Fruit fly (Drosophila melanogaster) whole organism, embryonic: ENCODE measurements around the gene tbc.

ENCODE experiments used
- Ada2b ChIP-seq: fragments of 200-800 bp; sonication (Bioruptor generic); IDR thresholded peaks from 2 replicates; pipeline ENCODE4 v1.3.6; 2022; ENCODE audit warnings: missing biosample characterization, missing genetic modification characterization
- Asciz ChIP-seq: fragments of 200-800 bp; sonication (Bioruptor generic); optimal IDR thresholded peaks from 2 replicates; lab custom pipeline; 2017; ENCODE audit warnings: missing biosample characterization, mild to moderate bottlenecking, missing genetic modification characterization, missing genetic modification reagents
- B-H1 ChIP-seq: fragments of 200-800 bp; sonication (Bioruptor generic); IDR thresholded peaks from 3 replicates; pipeline ENCODE4 v1.3.6; 2022; ENCODE audit warnings: missing biosample characterization, missing genetic modification characterization
- BEAF-32 ChIP-seq: fragments of 200-800 bp; sonication (Bioruptor generic); optimal IDR thresholded peaks from 3 replicates; lab custom pipeline; 2017; ENCODE audit warnings: missing biosample characterization, missing genetic modification characterization, mild to moderate bottlenecking, moderate library complexity, missing genetic modification reagents
- CG10366 ChIP-seq: fragments of 200-800 bp; sonication (Bioruptor generic); IDR thresholded peaks from 2 replicates; pipeline ENCODE4 v1.3.6; 2022; ENCODE audit warnings: missing biosample characterization, missing genetic modification characterization
- CG11696 ChIP-seq: fragments of 200-800 bp; sonication (Bioruptor generic); IDR thresholded peaks from 2 replicates; pipeline ENCODE4 v1.3.6; 2022; ENCODE audit warnings: missing biosample characterization, missing genetic modification characterization
- CG12236 ChIP-seq: fragments of 200-800 bp; sonication (Bioruptor generic); optimal IDR thresholded peaks from 2 replicates; lab custom pipeline; 2016; ENCODE audit warnings: missing biosample characterization, missing genetic modification characterization
- CG1233 ChIP-seq: fragments of 200-800 bp; sonication (Bioruptor generic); optimal IDR thresholded peaks from 4 replicates; lab custom pipeline; 2018; ENCODE audit warnings: missing biosample characterization, mild to moderate bottlenecking, missing genetic modification characterization
- CG12391 ChIP-seq: fragments of 200-800 bp; sonication (Bioruptor generic); optimal IDR thresholded peaks from 3 replicates; lab custom pipeline; 2018; ENCODE audit warnings: missing biosample characterization, mild to moderate bottlenecking, missing genetic modification characterization, moderate library complexity
- CG13296 ChIP-seq: fragments of 200-800 bp; sonication (Bioruptor generic); optimal IDR thresholded peaks from 3 replicates; lab custom pipeline; 2018; ENCODE audit warnings: missing biosample characterization, mild to moderate bottlenecking, missing genetic modification characterization
- CG13424 ChIP-seq: fragments of 200-800 bp; sonication (Bioruptor generic); optimal IDR thresholded peaks from 2 replicates; lab custom pipeline; 2019; ENCODE audit warnings: missing biosample characterization, mild to moderate bottlenecking, missing genetic modification characterization, moderate library complexity
- CG14965 ChIP-seq: fragments of 200-800 bp; sonication (Bioruptor generic); optimal IDR thresholded peaks from 2 replicates; lab custom pipeline; 2016; ENCODE audit warnings: missing biosample characterization, missing genetic modification characterization, borderline replicate concordance
- CG15514 ChIP-seq: fragments of 200-800 bp; sonication (Bioruptor generic); optimal IDR thresholded peaks from 3 replicates; lab custom pipeline; 2017; ENCODE audit warnings: missing biosample characterization, missing genetic modification characterization, mild to moderate bottlenecking, moderate library complexity, missing genetic modification reagents
- CG1602 ChIP-seq: fragments of 200-800 bp; sonication (Bioruptor generic); optimal IDR thresholded peaks from 3 replicates; lab custom pipeline; 2016; ENCODE audit warnings: missing biosample characterization, missing genetic modification characterization
- CG1603 ChIP-seq: fragments of 200-800 bp; sonication (Bioruptor generic); optimal IDR thresholded peaks from 2 replicates; lab custom pipeline; 2019; ENCODE audit warnings: missing biosample characterization, mild to moderate bottlenecking, missing genetic modification characterization, moderate library complexity
- CG16863 ChIP-seq: fragments of 200-800 bp; sonication (Bioruptor generic); optimal IDR thresholded peaks from 3 replicates; lab custom pipeline; 2016; ENCODE audit warnings: missing biosample characterization, missing genetic modification characterization
- CG2116 ChIP-seq: fragments of 200-800 bp; sonication (Bioruptor generic); optimal IDR thresholded peaks from 3 replicates; lab custom pipeline; 2018; ENCODE audit warnings: missing biosample characterization, mild to moderate bottlenecking, missing genetic modification characterization
- CG2875 ChIP-seq: fragments of 200-800 bp; sonication (Bioruptor generic); optimal IDR thresholded peaks from 2 replicates; lab custom pipeline; 2017; ENCODE audit warnings: missing biosample characterization, mild to moderate bottlenecking, missing genetic modification characterization, missing genetic modification reagents
- CG31441 ChIP-seq: fragments of 200-800 bp; sonication (Bioruptor generic); IDR thresholded peaks from 2 replicates; pipeline ENCODE4 v1.3.6; 2022; ENCODE audit warnings: missing biosample characterization, missing genetic modification characterization
- CG5180 ChIP-seq: fragments of 200-800 bp; sonication (Bioruptor generic); optimal IDR thresholded peaks from 3 replicates; lab custom pipeline; 2017; ENCODE audit warnings: missing biosample characterization, missing genetic modification characterization, mild to moderate bottlenecking, moderate library complexity, missing genetic modification reagents
- CG5953 ChIP-seq: fragments of 200-800 bp; sonication (Bioruptor generic); IDR thresholded peaks from 2 replicates; pipeline ENCODE4 v1.3.6; 2022; ENCODE audit warnings: missing biosample characterization, missing genetic modification characterization
- CG6254 ChIP-seq: fragments of 200-800 bp; sonication (Bioruptor generic); optimal IDR thresholded peaks from 3 replicates; lab custom pipeline; 2017; ENCODE audit warnings: mild to moderate bottlenecking, missing biosample characterization, missing genetic modification reagents, missing genetic modification characterization
- CG7271 ChIP-seq: fragments of 200-800 bp; sonication (Bioruptor generic); optimal IDR thresholded peaks from 2 replicates; lab custom pipeline; 2018; ENCODE audit warnings: missing biosample characterization, mild to moderate bottlenecking, missing genetic modification characterization, moderate library complexity
- CG7839 ChIP-seq: fragments of 200-800 bp; sonication (Bioruptor generic); optimal IDR thresholded peaks from 3 replicates; lab custom pipeline; 2018; ENCODE audit warnings: missing biosample characterization, mild to moderate bottlenecking, missing genetic modification characterization, moderate library complexity
- CG8281 ChIP-seq: fragments of 200-800 bp; sonication (Bioruptor generic); optimal IDR thresholded peaks from 2 replicates; lab custom pipeline; 2018; ENCODE audit warnings: missing biosample characterization, mild to moderate bottlenecking, missing genetic modification characterization, moderate library complexity
- CG9797 ChIP-seq: fragments of 200-800 bp; sonication (Bioruptor generic); optimal IDR thresholded peaks from 3 replicates; lab custom pipeline; 2018; ENCODE audit warnings: missing biosample characterization, mild to moderate bottlenecking, missing genetic modification characterization
- Elba2 ChIP-seq: fragments of 200-800 bp; sonication (Bioruptor generic); optimal IDR thresholded peaks from 3 replicates; lab custom pipeline; 2016; ENCODE audit warnings: missing biosample characterization, missing genetic modification characterization
- Hand ChIP-seq: fragments of 200-800 bp; sonication (Bioruptor generic); optimal IDR thresholded peaks from 2 replicates; lab custom pipeline; 2017; ENCODE audit warnings: mild to moderate bottlenecking, missing biosample characterization, missing genetic modification reagents, missing genetic modification characterization
- Hey ChIP-seq: fragments of 200-800 bp; sonication (Bioruptor generic); optimal IDR thresholded peaks from 3 replicates; lab custom pipeline; 2018; ENCODE audit warnings: missing biosample characterization, mild to moderate bottlenecking, missing genetic modification characterization
- Hr51 ChIP-seq, 2 experiments: fragments of 200-800 bp; sonication (Bioruptor generic); optimal IDR thresholded peaks; 2 replicates in 1 of 2; 3 replicates in 1 of 2; lab custom pipeline; 2016 to 2018; ENCODE audit warnings: missing biosample characterization in 2 of 2, missing genetic modification characterization in 2 of 2, mild to moderate bottlenecking in 1 of 2, moderate library complexity in 1 of 2
- Ravus ChIP-seq: fragments of 200-800 bp; sonication (Bioruptor generic); IDR thresholded peaks from 2 replicates; pipeline ENCODE4 v1.3.6; 2022; ENCODE audit warnings: missing biosample characterization, missing genetic modification characterization
- Sox102F ChIP-seq: fragments of 200-800 bp; sonication (Bioruptor generic); optimal IDR thresholded peaks from 2 replicates; lab custom pipeline; 2018; ENCODE audit warnings: missing biosample characterization, mild to moderate bottlenecking, missing genetic modification characterization, moderate library complexity
- amos ChIP-seq: fragments of 200-800 bp; sonication (Bioruptor generic); IDR thresholded peaks from 2 replicates; pipeline ENCODE4 v1.3.6; 2022; ENCODE audit warnings: missing biosample characterization, missing genetic modification characterization; ENCODE audit not compliant: partially characterized antibody
- ap ChIP-seq: fragments of 200-800 bp; sonication (Bioruptor generic); IDR thresholded peaks from 2 replicates; pipeline ENCODE4 v1.3.6; 2022; ENCODE audit warnings: missing biosample characterization, missing genetic modification characterization
- bab2 ChIP-seq: fragments of 200-800 bp; sonication (Bioruptor generic); optimal IDR thresholded peaks from 2 replicates; lab custom pipeline; 2016; ENCODE audit warnings: missing biosample characterization, missing genetic modification characterization
- bsh ChIP-seq, 2 experiments: fragments of 200-800 bp; sonication (Bioruptor generic); optimal IDR thresholded peaks; 2 replicates each; lab custom pipeline; 2017 to 2018; ENCODE audit warnings: mild to moderate bottlenecking in 2 of 2, missing biosample characterization in 2 of 2, missing genetic modification characterization in 2 of 2, moderate library complexity in 1 of 2
- chif ChIP-seq, 2 experiments: fragments of 200-800 bp; sonication (Bioruptor generic); optimal IDR thresholded peaks; 3 replicates each; lab custom pipeline; 2016; ENCODE audit warnings: missing biosample characterization in 2 of 2, missing genetic modification characterization in 2 of 2
- ems ChIP-seq: fragments of 200-800 bp; sonication (Bioruptor generic); optimal IDR thresholded peaks from 3 replicates; lab custom pipeline; 2016; ENCODE audit warnings: missing biosample characterization, missing genetic modification characterization
- gsb-n ChIP-seq: fragments of 200-800 bp; sonication (Bioruptor generic); optimal IDR thresholded peaks from 3 replicates; lab custom pipeline; 2018; ENCODE audit warnings: missing biosample characterization, mild to moderate bottlenecking, missing genetic modification characterization
- hkb ChIP-seq, 2 experiments: fragments of 200-800 bp in 1 of 2; fragments of >200 bp in 1 of 2; sonication (Bioruptor generic) in 1 of 2; IDR thresholded peaks in 1 of 2; optimal IDR thresholded peaks in 1 of 2; 2 replicates each; pipeline versions ENCODE4 v1.3.6 to Lab custom; 2017 to 2022; ENCODE audit warnings: missing biosample characterization in 1 of 2, missing genetic modification characterization in 1 of 2
- kay ChIP-seq: fragments of 200-800 bp; sonication (Bioruptor generic); optimal IDR thresholded peaks from 2 replicates; lab custom pipeline; 2016; ENCODE audit warnings: missing biosample characterization, missing genetic modification characterization
- lov ChIP-seq, 2 experiments: fragments of 200-800 bp in 1 of 2; fragments of >200 bp in 1 of 2; sonication (Bioruptor generic) in 1 of 2; IDR thresholded peaks in 1 of 2; optimal IDR thresholded peaks in 1 of 2; 2 replicates in 1 of 2; 3 replicates in 1 of 2; pipeline versions ENCODE4 v1.3.6 to Lab custom; 2017 to 2022; ENCODE audit warnings: missing biosample characterization in 1 of 2, missing genetic modification characterization in 1 of 2
- pum ChIP-seq: fragments of 200-800 bp; sonication (Bioruptor generic); optimal IDR thresholded peaks from 2 replicates; lab custom pipeline; 2016; ENCODE audit warnings: missing biosample characterization, missing genetic modification characterization
- run ChIP-seq: fragments of 200-800 bp; sonication (Bioruptor generic); optimal IDR thresholded peaks from 3 replicates; lab custom pipeline; 2018; ENCODE audit warnings: missing biosample characterization, mild to moderate bottlenecking, missing genetic modification characterization
- sens ChIP-seq: fragments of 200-800 bp; sonication (Bioruptor generic); peaks from one replicate; lab custom pipeline; 2016; ENCODE audit warnings: missing biosample characterization, missing genetic modification characterization
- sim ChIP-seq: fragments of 200-800 bp; sonication (Bioruptor generic); IDR thresholded peaks from 2 replicates; pipeline ENCODE4 v1.3.6; 2022; ENCODE audit warnings: missing biosample characterization, missing genetic modification characterization
- sqz ChIP-seq: fragments of 200-800 bp; sonication (Bioruptor generic); optimal IDR thresholded peaks from 3 replicates; lab custom pipeline; 2018; ENCODE audit warnings: missing biosample characterization, mild to moderate bottlenecking, missing genetic modification characterization
- tin ChIP-seq: fragments of 200-800 bp; sonication (Bioruptor generic); optimal IDR thresholded peaks from 3 replicates; lab custom pipeline; 2016; ENCODE audit warnings: missing biosample characterization, missing genetic modification characterization

The tbc gene

dm6 chrX:20505897-20506296 lies 56.8 kb downstream of the tbc start (continued):
- TF ChIP-seq Hr51 (GFP tag; optimal IDR thresholded peaks at IDR 0.05; lab: Kevin White, UChicago) = peak in 1 of 2 experiments; percentile 24
- TF ChIP-seq CG15514 (GFP tag; lab: Kevin White, UChicago) = peak; percentile 32
- TF ChIP-seq CG16863 (GFP tag; lab: Kevin White, UChicago) = no peak
- TF ChIP-seq CG13424 = peak; percentile 23
- TF ChIP-seq BEAF-32 (GFP tag; lab: Kevin White, UChicago) = no peak
- no peak for TF ChIP-seq sqz
- TF ChIP-seq Sox102F (GFP tag; lab: Kevin White, UChicago) = peak; percentile 75
- no peak for TF ChIP-seq run (tag; lab: Kevin White, UChicago)
- no peak for TF ChIP-seq amos (GFP tag; lab: Robert Waterston, UW)
- TF ChIP-seq CG12391 (tag; lab: Kevin White, UChicago) = peak; percentile 4
- no peak for TF ChIP-seq hkb (optimal IDR thresholded peaks at IDR 0.05; lab: Kevin White, UChicago)
- TF ChIP-seq hkb (GFP tag; IDR thresholded peaks at IDR 0.05; lab: Robert Waterston, UW) = peak; percentile 65
- TF ChIP-seq CG5180 (GFP tag; lab: Kevin White, UChicago) = peak; percentile 8
- TF ChIP-seq Asciz (GFP tag; lab: Kevin White, UChicago) = peak; percentile 69
- TF ChIP-seq sim = 0 out of 2 replicates have a peak, but pooled peaks have one; percentile 62
- TF ChIP-seq Ada2b (GFP tag; lab: Robert Waterston, UW) = peak; percentile 37; the same call in 1 of the 2 replicates
- TF ChIP-seq CG6254 = no peak
- no peak for TF ChIP-seq Elba2 (GFP tag; lab: Kevin White, UChicago)
- TF ChIP-seq CG11696 = peak; percentile 62; the same call in 1 of the 2 replicates
- peak; percentile 17 to 24 for TF ChIP-seq chif (GFP tag; optimal IDR thresholded peaks at IDR 0.05; lab: Kevin White, UChicago)
- TF ChIP-seq pum (GFP tag; lab: Kevin White, UChicago) = no peak
- peak; percentile 5 for TF ChIP-seq CG7839 (tag; lab: Kevin White, UChicago)
- TF ChIP-seq ap (GFP tag; lab: Robert Waterston, UW) = 0 out of 2 replicates have a peak, but pooled peaks have one; percentile 26
- TF ChIP-seq ems (GFP tag; lab: Kevin White, UChicago) = peak; percentile 16
- peak; percentile 67 for TF ChIP-seq CG2875
- peak; percentile 22 for TF ChIP-seq gsb-n
- no peak for TF ChIP-seq Hey (tag; lab: Kevin White, UChicago)
- peak; percentile 41 for TF ChIP-seq CG1602
- TF ChIP-seq CG12236 (GFP tag; lab: Kevin White, UChicago) = peak; percentile 32
- TF ChIP-seq bsh (GFP tag; optimal IDR thresholded peaks at IDR 0.05; lab: Kevin White, UChicago) = peak in 1 of 2 experiments; percentile 64
- TF ChIP-seq sens = peak; percentile 91
- peak; percentile 62; the same call in 1 of the 2 replicates for TF ChIP-seq CG5953 (GFP tag; lab: Robert Waterston, UW)
- no peak for TF ChIP-seq CG9797
- no peak for TF ChIP-seq CG10366 (GFP tag; lab: Robert Waterston, UW)
- TF ChIP-seq kay (GFP tag; lab: Kevin White, UChicago) = peak; percentile 8
- TF ChIP-seq tin (GFP tag; lab: Kevin White, UChicago) = peak; percentile 17
- TF ChIP-seq lov (optimal IDR thresholded peaks at IDR 0.05; lab: Kevin White, UChicago) = no peak
- no peak for TF ChIP-seq lov (GFP tag; IDR thresholded peaks at IDR 0.05; lab: Robert Waterston, UW)
- TF ChIP-seq bab2 = peak; percentile 64
- no peak for TF ChIP-seq CG14965 (GFP tag; lab: Kevin White, UChicago)
- peak; percentile 30; the same call in 1 of the 2 replicates for TF ChIP-seq CG31441 (GFP tag; lab: Robert Waterston, UW)
- TF ChIP-seq CG2116 (GFP tag; lab: Kevin White, UChicago) = peak; percentile 7
- TF ChIP-seq CG1603 (tag; lab: Kevin White, UChicago) = peak; percentile 37
- TF ChIP-seq B-H1 = peak; percentile 19; the same call in 1 of the 3 replicates
- no peak for TF ChIP-seq Ravus (GFP tag; lab: Robert Waterston, UW)
- TF ChIP-seq Hand (GFP tag; lab: Kevin White, UChicago) = no peak
- peak; percentile 24 for TF ChIP-seq CG13296 (GFP tag; lab: Kevin White, UChicago)
- peak; percentile 41 for TF ChIP-seq CG1233 (GFP tag; lab: Kevin White, UChicago)
- peak; percentile 22 for TF ChIP-seq CG7271 (tag; lab: Kevin White, UChicago)
- TF ChIP-seq CG8281 (tag; lab: Kevin White, UChicago) = peak; percentile 12
